Worm (Caenorhabditis elegans): Measurements from ENCODE around the gene nas-11.

Gene nas-11

DNA sequence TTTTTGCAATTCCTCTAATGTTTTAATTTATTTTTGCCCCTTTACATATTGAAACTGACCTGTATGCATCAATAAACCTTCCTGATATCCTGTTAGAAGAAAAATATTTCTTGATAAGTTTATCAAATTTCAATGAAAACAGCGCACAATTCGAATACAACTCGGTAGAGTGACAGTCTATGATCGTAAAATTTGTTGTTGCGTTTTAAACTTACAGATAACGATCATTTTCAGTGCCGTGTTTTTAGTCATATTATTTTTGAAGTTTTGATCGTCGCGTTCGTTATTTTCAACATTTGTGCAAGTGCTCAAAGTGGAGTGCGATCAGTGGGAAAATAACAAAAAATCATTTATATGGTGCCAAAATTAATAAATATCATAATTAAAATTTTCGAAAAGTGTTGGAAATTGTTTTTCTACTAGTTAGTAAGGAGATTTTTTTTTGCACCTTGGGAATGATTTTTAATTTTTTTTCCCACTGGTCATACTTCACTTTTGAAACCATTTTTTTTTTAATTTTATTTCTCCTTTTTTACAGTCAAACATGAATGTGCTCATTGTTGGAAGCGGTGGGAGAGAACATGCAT, 39.0 kb upstream of the nas-11 start, which contains the start of gene F38B6.4:
TSS of gene F38B6.4 (plus strand) at position 537 of the 587 bp plus-strand sequence.
- TF ChIP-seq nhr-80 (tag; optimal IDR thresholded peaks at IDR 0.05) (peak; percentile 63), aptf-3 (GFP tag; IDR thresholded peaks at IDR 0.05) (no peak)

DNA sequence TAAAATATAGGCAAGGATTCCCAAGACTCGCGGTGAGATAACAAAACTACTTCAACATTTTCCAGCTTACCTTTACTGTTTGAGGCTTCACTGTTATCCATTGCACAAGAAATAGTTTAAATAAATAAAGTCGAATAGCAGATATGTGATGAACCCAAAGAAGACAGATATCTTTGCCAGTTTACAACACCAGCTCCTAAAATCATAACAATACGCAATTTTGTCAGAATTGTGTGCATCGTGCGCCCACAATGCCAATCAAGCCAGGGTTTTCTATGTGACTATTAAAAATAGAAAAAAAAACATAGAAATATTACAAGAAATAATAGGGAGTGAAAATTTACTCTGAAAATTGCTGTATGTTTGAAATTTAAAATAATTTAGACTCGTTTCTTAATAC, 30.7 kb upstream of the nas-11 start, which contains the start of gene F38B6.8:
TSS of gene F38B6.8 (minus strand) at position 101 of the 400 bp plus-strand sequence.
- TF ChIP-seq ztf-25 (GFP tag; IDR thresholded peaks at IDR 0.05) (no peak), tlf-1 (GFP tag; optimal IDR thresholded peaks at IDR 0.05) (no peak), egl-18 (GFP tag; IDR thresholded peaks at IDR 0.05) (no peak), F49E8.2 (tag; optimal IDR thresholded peaks at IDR 0.05; ENCODE audit: insufficient read depth) (no peak), madf-3 (GFP tag; IDR thresholded peaks at IDR 0.05) (no peak), let-526 (GFP tag; IDR thresholded peaks at IDR 0.05) (no peak), nhr-179 (tag; optimal IDR thresholded peaks at IDR 0.05) (no peak), sea-2 (GFP tag; IDR thresholded peaks at IDR 0.05) (no peak), ceh-58 (GFP tag; IDR thresholded peaks at IDR 0.05) (no peak)

DNA sequence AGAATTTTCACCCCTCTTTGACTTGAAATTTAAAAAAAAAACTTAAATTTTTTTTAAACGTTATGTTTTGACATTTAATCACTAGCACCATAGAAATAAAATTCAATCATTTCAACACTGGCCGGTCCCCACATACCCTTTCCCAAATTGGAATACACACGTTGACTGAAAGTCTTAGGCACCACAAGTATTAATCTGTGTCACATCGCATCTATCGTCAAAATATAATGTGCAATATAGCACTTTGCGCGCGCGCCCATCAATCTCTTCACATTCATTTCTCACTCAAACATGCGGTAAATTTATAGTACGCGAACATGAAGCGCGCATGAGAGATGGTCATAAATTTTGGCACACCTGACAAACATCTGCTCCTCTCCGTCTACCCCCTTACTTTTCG, 26.0 kb upstream of the nas-11 start:
- TF ChIP-seq die-1 (tag; optimal IDR thresholded peaks at IDR 0.05) = no peak
- TF ChIP-seq sdz-38 (tag; optimal IDR thresholded peaks at IDR 0.05) = no peak
- no peak for TF ChIP-seq hmg-1.2 (GFP tag; IDR thresholded peaks at IDR 0.05)
- no peak for TF ChIP-seq madf-10 (tag; optimal IDR thresholded peaks at IDR 0.05)
- no peak for TF ChIP-seq lin-26 (GFP tag; IDR thresholded peaks at IDR 0.05)
- no peak for TF ChIP-seq atf-7 (tag; optimal IDR thresholded peaks at IDR 0.05)
- TF ChIP-seq sptf-2 (GFP tag; optimal IDR thresholded peaks at IDR 0.05) = no peak
- TF ChIP-seq nhr-120 (GFP tag; IDR thresholded peaks at IDR 0.05) = no peak
- no peak for TF ChIP-seq ztf-6 (GFP tag; IDR thresholded peaks at IDR 0.05)
- no peak for TF ChIP-seq nhr-90 (tag; optimal IDR thresholded peaks at IDR 0.05)
- TF ChIP-seq B0035.1 (tag; optimal IDR thresholded peaks at IDR 0.05) = no peak
- TF ChIP-seq D2030.7 (GFP tag; IDR thresholded peaks at IDR 0.05) = no peak
- no peak for TF ChIP-seq bed-1 (GFP tag; IDR thresholded peaks at IDR 0.05)

DNA sequence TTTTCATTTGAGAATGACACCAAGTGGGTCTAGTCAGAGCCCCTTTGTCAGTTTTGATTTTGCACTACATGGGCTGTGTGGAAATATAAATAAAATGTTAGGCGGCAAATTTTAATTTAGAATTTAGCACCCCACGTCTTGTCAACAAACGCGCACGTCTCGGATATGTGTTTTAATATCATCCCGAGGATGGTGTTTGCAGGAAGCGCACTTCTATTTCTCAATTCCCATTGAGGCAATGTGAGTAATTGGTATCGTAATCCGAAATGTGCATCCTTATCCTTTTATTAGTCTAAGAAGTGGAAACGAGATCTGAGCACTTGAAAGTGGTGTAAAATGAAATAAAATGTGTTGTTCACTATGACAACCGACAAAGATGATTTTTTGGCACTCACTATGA, 25.6 kb upstream of the nas-11 start:
- TF ChIP-seq let-526 (GFP tag; IDR thresholded peaks at IDR 0.05) (no peak), hlh-12 (tag; optimal IDR thresholded peaks at IDR 0.05) (no peak), ceh-58 (GFP tag; IDR thresholded peaks at IDR 0.05) (no peak), nfya-2 (GFP tag; IDR thresholded peaks at IDR 0.05) (no peak), attf-3 (GFP tag; conservative IDR thresholded peaks at IDR 0.05) (no peak), rpc-1 (optimal IDR thresholded peaks at IDR 0.05) (no peak), rpc-1 (tag; optimal IDR thresholded peaks at IDR 0.05) (no peak), ztf-22 (GFP tag; optimal IDR thresholded peaks at IDR 0.05) (no peak), tbx-9 (tag; optimal IDR thresholded peaks at IDR 0.05; ENCODE audit: borderline replicate concordance) (no peak), aptf-2 (GFP tag; conservative IDR thresholded peaks at IDR 0.05) (no peak)

DNA sequence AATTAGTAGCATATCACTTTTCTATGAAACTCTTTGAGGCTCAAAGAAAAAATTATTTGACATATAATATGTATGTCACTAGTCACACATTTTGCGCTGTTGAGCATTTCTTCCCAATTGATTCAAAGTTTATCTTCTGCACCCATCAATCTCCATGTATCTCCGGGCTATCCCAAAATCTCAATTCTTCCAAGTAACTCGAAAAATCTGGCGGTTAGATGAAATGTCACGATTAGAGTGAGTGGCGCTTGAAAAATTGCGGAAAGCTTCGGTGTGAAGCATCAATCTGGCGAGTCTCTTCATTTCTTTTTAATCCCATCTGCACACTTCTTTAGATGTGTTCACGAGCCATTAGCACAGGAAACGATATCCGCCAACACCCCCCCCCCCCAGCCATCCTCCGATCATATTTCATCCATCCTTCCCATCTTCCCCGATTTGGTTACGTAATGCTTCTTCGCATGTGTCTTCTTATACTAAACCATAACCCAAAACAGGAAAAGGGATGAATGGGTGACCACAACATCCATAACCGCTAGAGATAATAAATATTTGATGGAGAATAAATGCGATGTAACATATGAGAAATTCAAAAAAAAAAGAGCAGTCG, 24.3 kb upstream of the nas-11 start:
- TF ChIP-seq Y53F4B.3 (GFP tag; IDR thresholded peaks at IDR 0.05) = no peak
- no peak for TF ChIP-seq dpl-1 (GFP tag; optimal IDR thresholded peaks at IDR 0.05)
